Worm (Caenorhabditis elegans) whole organism, early embryonic: ENCODE results near the gene F43C11.1.

ENCODE experiments used
- B0310.2 ChIP-seq: sonication (generic microtip); optimal IDR thresholded peaks from 2 replicates; lab custom pipeline; 2016; ENCODE audit warnings: mild to moderate bottlenecking, missing genetic modification characterization, missing compliant biosample characterization
- F13C5.2 ChIP-seq: sonication (generic microtip); optimal IDR thresholded peaks from 2 replicates; lab custom pipeline; 2017; ENCODE audit warnings: mild to moderate bottlenecking, missing genetic modification characterization, inconsistent platforms, missing compliant biosample characterization
- aly-1 ChIP-seq: sonication (generic microtip); optimal IDR thresholded peaks from 2 replicates; lab custom pipeline; 2016; ENCODE audit warnings: missing genetic modification characterization, missing compliant biosample characterization
- ama-1 ChIP-seq: fragments of 150-350 bp; optimal IDR thresholded peaks from 2 replicates; lab custom pipeline; 2014
- ceh-13 ChIP-seq: fragments of 200-800 bp; sonication (Bioruptor generic); optimal IDR thresholded peaks from 2 replicates; lab custom pipeline; 2018; ENCODE audit warnings: mild to moderate bottlenecking, missing genetic modification characterization, missing compliant biosample characterization
- ceh-36 ChIP-seq: sonication (generic microtip); optimal IDR thresholded peaks from 2 replicates; lab custom pipeline; 2016; ENCODE audit warnings: missing genetic modification characterization, inconsistent platforms, missing compliant biosample characterization
- ets-7 ChIP-seq: sonication (generic microtip); optimal IDR thresholded peaks from 2 replicates; lab custom pipeline; 2016; ENCODE audit warnings: missing genotype, missing genetic modification characterization, missing compliant biosample characterization
- flt-1 ChIP-seq: fragments of 200-800 bp; sonication (Bioruptor generic); IDR thresholded peaks from 2 replicates; pipeline ENCODE4 v1.3.6; 2022; ENCODE audit warnings: missing genetic modification characterization, missing compliant biosample characterization
- hmbx-1 ChIP-seq: sonication (generic microtip); optimal IDR thresholded peaks from 2 replicates; lab custom pipeline; 2016; ENCODE audit warnings: mild to moderate bottlenecking, missing genetic modification characterization, missing compliant biosample characterization
- hmg-4 ChIP-seq: fragments of 200-800 bp; sonication (Bioruptor generic); optimal IDR thresholded peaks from 2 replicates; lab custom pipeline; 2018; ENCODE audit warnings: mild to moderate bottlenecking, missing genetic modification characterization, missing compliant biosample characterization
- hnd-1 ChIP-seq: sonication (generic microtip); optimal IDR thresholded peaks from 2 replicates; lab custom pipeline; 2016; ENCODE audit warnings: missing genetic modification characterization, missing compliant biosample characterization
- pes-1 ChIP-seq: fragments of 200-800 bp; sonication (Bioruptor generic); IDR thresholded peaks from 2 replicates; pipeline ENCODE4 v1.3.6; 2022; ENCODE audit warnings: missing genetic modification reagents, missing genetic modification characterization, missing compliant biosample characterization
- scrt-1 ChIP-seq: fragments of 200-800 bp; sonication (Bioruptor generic); IDR thresholded peaks from 2 replicates; pipeline ENCODE4 v1.3.6; 2022; ENCODE audit warnings: missing genetic modification characterization, missing compliant biosample characterization
- sea-1 ChIP-seq: fragments of 200-800 bp; sonication (Bioruptor generic); conservative IDR thresholded peaks from 2 replicates; pipeline ENCODE4 v1.3.6; 2022; ENCODE audit warnings: missing genetic modification characterization, missing compliant biosample characterization
- tbx-11 ChIP-seq: fragments of 200-800 bp; sonication (Bioruptor generic); IDR thresholded peaks from 2 replicates; pipeline ENCODE4 v1.3.6; 2022; ENCODE audit warnings: missing genetic modification characterization, missing compliant biosample characterization
- tbx-37 ChIP-seq: fragments of 200-800 bp; sonication (Bioruptor generic); conservative IDR thresholded peaks from 2 replicates; pipeline ENCODE4 v1.3.6; 2022; ENCODE audit warnings: missing genetic modification reagents, missing genetic modification characterization, missing compliant biosample characterization
- tra-4 ChIP-seq: sonication (generic microtip); optimal IDR thresholded peaks from 2 replicates; lab custom pipeline; 2017; ENCODE audit warnings: missing genetic modification characterization, missing compliant biosample characterization

F43C11.1 gene

DNA sequence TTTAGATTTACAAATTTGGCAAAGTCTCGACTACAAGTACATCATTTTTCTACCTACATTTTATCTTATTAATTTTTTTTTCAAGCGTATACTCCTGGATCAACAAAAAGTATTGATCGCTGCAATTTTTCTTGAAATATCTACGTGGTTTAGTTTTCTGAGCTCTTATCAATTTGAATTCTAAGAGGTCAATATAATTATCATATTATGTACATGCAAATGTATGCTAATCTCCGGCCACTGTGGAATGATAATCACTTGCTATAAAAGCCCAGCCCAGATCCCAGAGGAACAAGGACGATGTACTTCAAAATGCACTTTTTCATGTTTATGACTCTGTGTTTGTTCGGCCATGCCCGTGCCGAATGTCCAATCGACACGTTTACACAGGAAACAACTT, at the start of gene F43C11.1:
Gene F43C11.1 (plus strand): TSS at position 301 of the 400 bp plus-strand sequence.
- TF ChIP-seq ama-1 (lab: Kevin White, UChicago) (no peak), ceh-36 (tag; lab: Kevin White, UChicago) (no peak), scrt-1 (GFP tag; lab: Robert Waterston, UW) (no peak), pes-1 (no peak), hmbx-1 (tag; lab: Kevin White, UChicago) (no peak), aly-1 (tag; lab: Kevin White, UChicago) (no peak), ets-7 (tag; lab: Kevin White, UChicago) (no peak), hmg-4 (no peak), flt-1 (GFP tag; lab: Robert Waterston, UW) (no peak), tra-4 (tag; lab: Kevin White, UChicago) (no peak), hnd-1 (tag; lab: Kevin White, UChicago) (no peak), sea-1 (no peak), B0310.2 (tag; lab: Kevin White, UChicago) (no peak), tbx-11 (no peak), F13C5.2 (tag; lab: Kevin White, UChicago) (no peak), ceh-13 (GFP tag; lab: Kevin White, UChicago) (no peak), tbx-37 (no peak)

DNA sequence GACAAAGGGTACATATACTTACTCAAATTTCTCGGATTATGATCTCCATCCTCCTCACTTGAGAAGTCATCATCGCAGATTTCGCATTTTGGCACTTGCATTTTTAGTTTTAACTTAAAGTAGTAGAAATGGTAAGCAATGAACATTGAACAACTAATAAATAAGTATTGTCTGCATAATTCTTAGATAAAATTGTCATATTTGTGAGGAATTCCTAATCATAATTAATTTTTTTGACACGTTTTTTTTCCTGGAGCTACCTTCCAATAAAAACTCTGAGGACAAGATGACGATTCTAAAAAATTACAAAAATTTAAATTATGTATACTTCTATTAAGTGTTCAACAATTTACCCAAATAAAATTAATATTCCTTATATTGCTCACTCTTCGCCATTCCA, 44.1 kb upstream of the F43C11.1 start, which contains the start of the genes trim-21 and B0281.1:
Gene trim-21 (minus strand): TSS at position 101 of the 400 bp plus-strand sequence.
Gene B0281.1 (plus strand): TSS at position 321 of the 400 bp plus-strand sequence.
- TF ChIP-seq hnd-1 (tag; lab: Kevin White, UChicago) (no peak), B0310.2 (tag; lab: Kevin White, UChicago) (no peak), hmbx-1 (tag; lab: Kevin White, UChicago) (no peak), ceh-36 (tag; lab: Kevin White, UChicago) (no peak), hmg-4 (no peak), tbx-11 (no peak), F13C5.2 (tag; lab: Kevin White, UChicago) (no peak), ama-1 (lab: Kevin White, UChicago) (no peak), tra-4 (tag; lab: Kevin White, UChicago) (no peak), tbx-37 (no peak), ets-7 (tag; lab: Kevin White, UChicago) (no peak), scrt-1 (GFP tag; lab: Robert Waterston, UW) (no peak)

DNA sequence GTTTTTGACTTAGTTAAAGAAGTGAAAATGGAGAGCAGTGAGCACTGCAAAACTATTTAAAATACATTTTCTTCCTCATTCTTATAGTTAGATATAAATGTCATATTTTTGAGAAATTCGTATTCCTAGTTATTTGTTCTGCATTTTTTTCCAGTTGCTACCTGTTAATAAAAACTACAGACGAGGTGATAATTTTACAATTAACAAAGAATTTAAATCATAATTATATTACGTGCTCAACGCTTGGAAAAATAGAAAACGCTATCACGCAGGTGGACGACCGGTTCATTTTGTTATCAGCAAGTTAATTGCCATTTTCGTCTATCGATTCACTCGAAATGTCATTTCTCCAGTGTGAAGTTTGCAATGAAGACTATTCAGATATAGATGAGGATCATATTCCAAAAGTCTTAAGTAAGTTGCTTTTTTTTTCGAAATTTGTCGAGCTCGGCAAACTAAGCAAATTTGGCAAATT, 39.0 kb upstream of the F43C11.1 start, which contains the start of the genes ZK1240.5 and ZK1240.9:
Gene ZK1240.5 (minus strand): TSS at position 51 of the 475 bp plus-strand sequence.
Gene ZK1240.9 (plus strand): TSS at position 307 of the 475 bp plus-strand sequence.
- TF ChIP-seq tbx-37 (no peak), ceh-13 (GFP tag; lab: Kevin White, UChicago) (no peak), tbx-11 (no peak), aly-1 (tag; lab: Kevin White, UChicago) (no peak), hmg-4 (no peak), hnd-1 (tag; lab: Kevin White, UChicago) (no peak), ceh-36 (tag; lab: Kevin White, UChicago) (no peak), F13C5.2 (tag; lab: Kevin White, UChicago) (no peak)

DNA sequence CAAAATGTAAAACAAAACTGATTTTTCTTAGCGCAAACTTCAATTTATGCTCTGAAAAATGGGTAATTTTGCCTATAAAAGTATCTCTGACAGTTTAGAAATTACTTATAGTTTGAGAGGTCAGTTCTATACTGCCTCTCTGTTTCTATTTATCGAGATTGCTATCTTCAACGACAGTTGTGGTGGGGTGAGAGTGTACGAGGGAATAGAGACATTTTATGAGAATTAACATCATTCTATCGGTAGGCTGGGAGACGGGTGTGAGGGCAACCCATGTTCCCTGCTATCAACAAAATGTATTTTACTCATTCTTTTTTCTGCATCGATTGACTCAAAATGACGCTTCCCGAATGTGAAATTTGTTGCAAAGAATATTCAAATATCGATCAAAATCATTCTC, 36.8 kb upstream of the F43C11.1 start, which contains the start of gene ZK1240.3:
Gene ZK1240.3 (plus strand): TSS at position 238 of the 400 bp plus-strand sequence.
- TF ChIP-seq ceh-36 (tag; lab: Kevin White, UChicago) = no peak
- no peak for TF ChIP-seq ets-7 (tag; lab: Kevin White, UChicago)
- no peak for TF ChIP-seq sea-1
- no peak for TF ChIP-seq B0310.2 (tag; lab: Kevin White, UChicago)
- TF ChIP-seq F13C5.2 (tag; lab: Kevin White, UChicago) = no peak
- TF ChIP-seq tra-4 (tag; lab: Kevin White, UChicago) = no peak
- TF ChIP-seq hnd-1 (tag; lab: Kevin White, UChicago) = no peak
- no peak for TF ChIP-seq hmbx-1 (tag; lab: Kevin White, UChicago)
- no peak for TF ChIP-seq pes-1
- no peak for TF ChIP-seq tbx-37
- TF ChIP-seq scrt-1 (GFP tag; lab: Robert Waterston, UW) = no peak
- TF ChIP-seq hmg-4 = no peak
- no peak for TF ChIP-seq aly-1 (tag; lab: Kevin White, UChicago)

DNA sequence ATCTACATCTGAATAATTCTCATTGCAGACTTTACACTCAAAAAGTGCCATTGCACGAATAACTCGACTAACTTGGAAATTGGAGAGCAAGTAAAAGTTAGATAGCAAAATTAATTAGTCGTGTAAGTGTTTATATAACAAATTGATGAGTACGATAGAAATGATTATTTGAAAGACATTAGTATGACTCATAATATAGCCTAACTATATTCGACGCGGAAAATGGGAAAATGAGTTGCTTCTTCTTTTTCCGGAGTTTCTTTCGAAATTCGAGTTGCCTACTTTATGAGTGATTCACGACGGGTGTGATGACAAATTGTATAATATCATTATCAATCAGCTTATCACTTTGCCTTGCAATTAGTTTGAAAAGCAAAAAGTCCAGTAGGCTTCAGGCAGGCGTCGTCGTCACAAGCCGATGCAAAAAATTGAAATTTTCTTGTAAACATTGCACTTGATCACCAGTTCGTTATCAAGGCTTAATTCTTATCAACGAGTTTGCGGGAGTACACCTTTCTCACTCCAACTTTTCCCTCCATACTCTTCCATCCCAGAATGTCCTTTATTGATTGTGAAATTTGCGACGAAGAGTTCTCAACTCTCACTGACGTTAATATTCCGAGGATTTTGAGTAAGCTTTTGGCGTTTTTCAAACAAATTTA, 33.9 kb upstream of the F43C11.1 start, which contains the start of the genes ZK1240.6 and ZK1240.2:
Gene ZK1240.6 (minus strand): TSS at position 51 of the 662 bp plus-strand sequence.
Gene ZK1240.2 (plus strand): TSS at position 520 of the 662 bp plus-strand sequence.
- TF ChIP-seq scrt-1 (GFP tag; lab: Robert Waterston, UW) = no peak
- TF ChIP-seq hmg-4 = no peak
- no peak for TF ChIP-seq F13C5.2 (tag; lab: Kevin White, UChicago)
- TF ChIP-seq flt-1 (GFP tag; lab: Robert Waterston, UW) = no peak
- no peak for TF ChIP-seq aly-1 (tag; lab: Kevin White, UChicago)
- TF ChIP-seq tbx-11 = no peak
- TF ChIP-seq B0310.2 (tag; lab: Kevin White, UChicago) = no peak
- no peak for TF ChIP-seq tbx-37
- no peak for TF ChIP-seq ama-1 (lab: Kevin White, UChicago)
- TF ChIP-seq sea-1 = no peak
- no peak for TF ChIP-seq ceh-13 (GFP tag; lab: Kevin White, UChicago)
- TF ChIP-seq hnd-1 (tag; lab: Kevin White, UChicago) = no peak

DNA sequence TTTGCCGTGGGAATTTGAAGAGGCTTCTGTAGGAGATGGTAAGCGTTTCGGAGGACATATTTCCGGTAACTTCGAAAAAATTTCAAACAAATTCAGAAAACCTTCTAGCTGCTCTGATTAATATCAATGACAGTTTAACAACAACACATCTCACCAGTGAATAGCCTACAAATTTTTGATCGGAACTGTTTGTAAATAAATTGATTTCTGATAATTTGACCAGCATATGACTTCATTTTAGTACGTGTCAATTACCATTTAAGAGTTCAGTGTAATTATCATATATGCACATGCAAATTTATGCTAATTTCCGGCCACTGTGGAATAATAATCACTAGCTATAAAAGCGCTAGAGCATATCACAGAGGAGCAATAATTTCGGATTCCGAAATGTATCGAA, 31.9 kb upstream of the F43C11.1 start, which contains the start of gene ZK1240.11:
Gene ZK1240.11 (plus strand): TSS at position 301 of the 400 bp plus-strand sequence.
- TF ChIP-seq tbx-11 (no peak), tra-4 (tag; lab: Kevin White, UChicago) (no peak), ceh-36 (tag; lab: Kevin White, UChicago) (no peak), hmbx-1 (tag; lab: Kevin White, UChicago) (no peak), scrt-1 (GFP tag; lab: Robert Waterston, UW) (no peak), tbx-37 (no peak), B0310.2 (tag; lab: Kevin White, UChicago) (no peak), ets-7 (tag; lab: Kevin White, UChicago) (no peak), hnd-1 (tag; lab: Kevin White, UChicago) (no peak), aly-1 (tag; lab: Kevin White, UChicago) (no peak), ceh-13 (GFP tag; lab: Kevin White, UChicago) (no peak), ama-1 (lab: Kevin White, UChicago) (no peak), hmg-4 (no peak), sea-1 (no peak), F13C5.2 (tag; lab: Kevin White, UChicago) (no peak), flt-1 (GFP tag; lab: Robert Waterston, UW) (no peak), pes-1 (no peak)
